Fruit fly (Drosophila melanogaster): ENCODE results near the gene CG43673.
A peak's percentile ranks its signal among the peaks of the same experiment; 100 is the strongest.

CG43673 gene

DNA sequence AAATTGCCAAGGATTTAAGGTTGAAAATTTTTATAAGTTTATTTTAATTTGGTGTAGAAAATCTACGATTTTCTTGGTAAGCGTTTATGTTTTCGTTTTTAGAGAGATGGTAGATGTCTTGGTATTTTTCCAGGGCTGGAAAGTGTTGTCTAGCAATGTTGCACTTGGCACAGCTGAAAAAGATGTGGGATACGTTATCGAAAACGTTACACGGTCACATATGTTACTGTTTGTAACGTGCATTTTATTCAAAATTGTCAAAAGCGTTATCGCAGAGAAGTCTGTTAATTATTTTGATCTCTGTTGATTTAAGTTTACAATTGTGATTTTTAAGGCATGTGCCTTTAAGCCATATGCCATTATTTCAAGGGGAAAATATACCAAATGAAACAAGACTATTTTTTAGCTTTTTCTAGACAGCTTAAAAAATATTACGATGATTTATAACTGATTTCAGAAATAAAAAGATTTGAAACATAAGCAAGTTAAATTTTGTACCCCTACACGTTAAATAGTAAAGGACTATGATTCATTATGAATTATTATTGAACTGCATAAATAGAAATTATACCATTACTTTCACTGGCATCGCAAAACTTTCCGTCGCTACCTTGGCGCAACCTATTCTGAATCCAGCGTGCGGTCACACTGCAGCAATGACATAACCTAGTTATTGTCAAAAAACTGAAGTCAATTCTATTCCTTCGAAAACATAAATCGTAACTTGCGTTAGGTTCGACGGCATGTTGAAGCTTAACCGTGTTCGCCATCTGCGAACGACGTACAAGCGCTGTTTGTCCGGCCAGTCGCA, 6.7 kb downstream of the CG43673 start, which contains the start of the genes Paf-AHalpha and mRpS30 (continued):
- no peak for TF ChIP-seq pnt (GFP tag; optimal IDR thresholded peaks at IDR 0.05)
- TF ChIP-seq pzg (GFP tag; optimal IDR thresholded peaks at IDR 0.05) = peak; percentile 58
- no peak for TF ChIP-seq Oli (tag; optimal IDR thresholded peaks at IDR 0.05)
- TF ChIP-seq CG3847 (GFP tag; IDR thresholded peaks at IDR 0.05) = no peak
- 0 out of 2 replicates have a peak, but pooled peaks have one; percentile 35 for TF ChIP-seq bbx (GFP tag; IDR thresholded peaks at IDR 0.05; ENCODE audit: partially characterized antibody)
- TF ChIP-seq MBD-R2 (GFP tag; IDR thresholded peaks at IDR 0.05) = peak; percentile 56
- no peak for TF ChIP-seq pfk (GFP tag; optimal IDR thresholded peaks at IDR 0.05)
- TF ChIP-seq Abd-B (GFP tag; optimal IDR thresholded peaks at IDR 0.05) = no peak
- no peak for TF ChIP-seq Ada2b (GFP tag; IDR thresholded peaks at IDR 0.05)
- TF ChIP-seq Hr51 (GFP tag; optimal IDR thresholded peaks at IDR 0.05) = no peak
- peak; percentile 6 for TF ChIP-seq CG30403 (GFP tag; optimal IDR thresholded peaks at IDR 0.05)
- no peak for TF ChIP-seq D19A (tag; optimal IDR thresholded peaks at IDR 0.05)
- peak; percentile 69 for TF ChIP-seq gfzf (GFP tag; optimal IDR thresholded peaks at IDR 0.05)
- TF ChIP-seq CG12236 (GFP tag; optimal IDR thresholded peaks at IDR 0.05) = no peak
- no peak for TF ChIP-seq chm (GFP tag; IDR thresholded peaks at IDR 0.05)
- peak; percentile 96 for TF ChIP-seq bigmax (GFP tag; optimal IDR thresholded peaks at IDR 0.05)
- no peak for TF ChIP-seq D19B (GFP tag; optimal IDR thresholded peaks at IDR 0.05)
- TF ChIP-seq CG10147 (GFP tag; optimal IDR thresholded peaks at IDR 0.05) = no peak
- TF ChIP-seq zfh2 (GFP tag; optimal IDR thresholded peaks at IDR 0.05) = peak; percentile 1

DNA sequence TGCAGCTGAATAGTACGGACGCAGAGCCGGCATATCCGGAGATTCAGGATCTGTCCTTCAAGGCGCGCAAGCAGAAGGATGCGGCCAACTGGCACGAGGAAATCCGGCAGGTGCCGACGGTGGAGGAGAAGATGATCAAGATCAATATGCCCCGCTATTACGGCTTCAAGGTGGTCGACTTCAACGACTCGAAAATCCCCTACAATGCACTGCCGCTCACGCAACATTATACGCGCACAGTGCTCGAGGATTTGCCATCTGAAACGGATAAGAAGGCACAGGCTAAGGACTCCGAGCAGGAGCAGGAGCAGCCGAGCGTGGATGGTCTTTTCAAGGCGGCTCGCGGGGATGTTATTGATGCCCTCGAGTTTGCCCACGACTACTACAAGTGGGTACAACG, 7.3 kb downstream of the CG43673 start:
- TF ChIP-seq Xbp1 (GFP tag; optimal IDR thresholded peaks at IDR 0.05) = no peak
- no peak for TF ChIP-seq HHEX (GFP tag; optimal IDR thresholded peaks at IDR 0.05)
- TF ChIP-seq CG10274 (GFP tag; optimal IDR thresholded peaks at IDR 0.05) = peak; percentile 93
- TF ChIP-seq fru (optimal IDR thresholded peaks at IDR 0.05) = no peak
- 0 out of 2 replicates have a peak, but pooled peaks have one; percentile 0 for TF ChIP-seq bbx (GFP tag; IDR thresholded peaks at IDR 0.05; ENCODE audit: partially characterized antibody)
- TF ChIP-seq Taf1 (GFP tag; IDR thresholded peaks at IDR 0.05) = no peak
- peak; percentile 15 for TF ChIP-seq Med (GFP tag)

DNA sequence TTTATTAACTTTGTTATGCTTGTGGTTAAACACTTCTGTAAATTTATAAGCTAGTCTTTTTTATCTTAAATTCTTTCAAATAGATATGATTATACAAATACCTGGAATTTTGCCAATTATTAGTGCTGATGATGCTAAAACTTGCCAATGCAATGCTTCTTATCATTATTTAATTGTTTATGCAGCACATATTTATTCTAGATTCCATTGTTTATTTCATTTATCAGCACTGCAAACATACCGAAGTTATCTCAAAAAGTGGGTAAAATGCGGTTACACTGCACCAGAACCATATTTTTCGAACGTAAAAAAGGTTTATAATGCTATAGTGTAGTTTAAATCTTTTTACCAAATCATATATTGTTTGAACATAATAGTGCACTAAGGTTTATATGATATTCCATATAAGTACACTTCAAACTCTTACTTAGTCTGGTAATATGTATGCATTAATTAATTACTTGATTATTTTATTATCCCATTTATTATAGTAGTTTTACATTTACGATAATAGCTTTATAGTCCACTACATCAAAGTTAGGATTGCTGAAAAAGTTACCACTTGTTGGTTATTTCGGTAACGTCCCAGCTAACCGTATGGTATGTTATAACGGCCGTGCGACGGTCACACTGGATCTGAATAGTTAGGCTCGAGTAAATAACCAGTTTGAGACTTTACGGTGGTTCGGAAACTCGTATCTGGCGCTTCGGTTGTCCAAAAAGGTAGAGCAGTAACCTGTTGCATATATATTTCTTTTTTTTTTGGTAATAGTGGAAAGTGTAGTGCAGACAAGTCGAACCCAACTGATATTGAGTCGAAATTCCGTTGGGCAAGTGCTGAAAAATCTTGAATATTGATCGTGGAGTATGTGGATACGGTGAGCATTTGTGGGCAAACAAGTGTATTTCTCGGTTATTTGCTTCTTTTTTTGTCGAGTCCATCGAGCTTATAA, 9.6 kb downstream of the CG43673 start, which contains the start of gene Rhp:
Gene Rhp (plus strand): TSS at position 663 of the 953 bp plus-strand sequence.
- peak; percentile 71 for TF ChIP-seq PHDP (tag; optimal IDR thresholded peaks at IDR 0.05)
- TF ChIP-seq Lpt (GFP tag; optimal IDR thresholded peaks at IDR 0.05) = no peak
- TF ChIP-seq toy (GFP tag; IDR thresholded peaks at IDR 0.05) = no peak
- TF ChIP-seq emc (GFP tag; optimal IDR thresholded peaks at IDR 0.05) = no peak
- no peak for TF ChIP-seq Usf (GFP tag; optimal IDR thresholded peaks at IDR 0.05)
- TF ChIP-seq Spps (tag; optimal IDR thresholded peaks at IDR 0.05) = no peak
- TF ChIP-seq H2.0 (GFP tag; IDR thresholded peaks at IDR 0.05) = no peak
- TF ChIP-seq crol (GFP tag; IDR thresholded peaks at IDR 0.05) = no peak
- TF ChIP-seq slbo (GFP tag; IDR thresholded peaks at IDR 0.05) = no peak
- TF ChIP-seq mam (GFP tag; optimal IDR thresholded peaks at IDR 0.05) = no peak
- TF ChIP-seq ranshi (GFP tag; IDR thresholded peaks at IDR 0.05) = no peak
- no peak for TF ChIP-seq TFAM (GFP tag; optimal IDR thresholded peaks at IDR 0.05)
- TF ChIP-seq HmgZ (tag; optimal IDR thresholded peaks at IDR 0.05) = no peak
- TF ChIP-seq CG11560 (tag; IDR thresholded peaks at IDR 0.05) = no peak
- TF ChIP-seq CG30020 (tag; optimal IDR thresholded peaks at IDR 0.05) = no peak
- no peak for TF ChIP-seq hkb (optimal IDR thresholded peaks at IDR 0.05)
- TF ChIP-seq hkb (GFP tag; IDR thresholded peaks at IDR 0.05) = peak; percentile 66
- TF ChIP-seq CG16813 (GFP tag; IDR thresholded peaks at IDR 0.05; ENCODE audit: partially characterized antibody) = peak; percentile 27; the same call in 1 of the 3 replicates
- no peak for TF ChIP-seq ab (GFP tag; optimal IDR thresholded peaks at IDR 0.05)
- no peak for TF ChIP-seq CG16779 (GFP tag; IDR thresholded peaks at IDR 0.05)
- no peak for TF ChIP-seq her (GFP tag; optimal IDR thresholded peaks at IDR 0.05)
- TF ChIP-seq salm (tag; optimal IDR thresholded peaks at IDR 0.05) = peak; percentile 57
